Fruit fly (Drosophila melanogaster) whole organism, embryonic: ENCODE measurements around the gene CG4955.

Source experiments
- Abd-B ChIP-seq: fragments of 200-800 bp; sonication (Bioruptor generic); optimal IDR thresholded peaks from 2 replicates; lab custom pipeline; 2018; ENCODE audit warnings: missing biosample characterization, mild to moderate bottlenecking, missing genetic modification characterization, moderate library complexity
- CG12155 ChIP-seq: fragments of 200-800 bp; sonication (Bioruptor generic); optimal IDR thresholded peaks from 3 replicates; lab custom pipeline; 2016; ENCODE audit warnings: missing biosample characterization, missing genetic modification characterization
- CG13123 ChIP-seq: fragments of 200-800 bp; sonication (Bioruptor generic); optimal IDR thresholded peaks from 2 replicates; lab custom pipeline; 2016; ENCODE audit warnings: missing biosample characterization, missing genetic modification characterization
- CG14860 ChIP-seq: fragments of 200-800 bp; sonication (Bioruptor generic); IDR thresholded peaks from 3 replicates; pipeline ENCODE4 v1.3.6; 2022; ENCODE audit warnings: missing biosample characterization, missing genetic modification characterization; ENCODE audit not compliant: partially characterized antibody
- CG16779 ChIP-seq: fragments of 200-800 bp; sonication (Bioruptor generic); IDR thresholded peaks from 2 replicates; pipeline ENCODE4 v1.3.6; 2022; ENCODE audit warnings: missing biosample characterization, missing genetic modification characterization
- CG16863 ChIP-seq: fragments of 200-800 bp; sonication (Bioruptor generic); optimal IDR thresholded peaks from 3 replicates; lab custom pipeline; 2016; ENCODE audit warnings: missing biosample characterization, missing genetic modification characterization
- CG17359 ChIP-seq: fragments of 200-800 bp; sonication (Bioruptor generic); optimal IDR thresholded peaks from 3 replicates; lab custom pipeline; 2018; ENCODE audit warnings: missing biosample characterization, mild to moderate bottlenecking, missing genetic modification characterization, moderate library complexity
- CG30431 ChIP-seq: fragments of 200-800 bp; sonication (Bioruptor generic); optimal IDR thresholded peaks from 2 replicates; lab custom pipeline; 2017; ENCODE audit warnings: missing biosample characterization, missing genetic modification characterization
- CG31224 ChIP-seq: fragments of 200-800 bp; sonication (Bioruptor generic); IDR thresholded peaks from 2 replicates; pipeline ENCODE4 v1.3.6; 2022; ENCODE audit warnings: missing biosample characterization, missing genetic modification characterization
- CG31365 ChIP-seq: fragments of 200-800 bp; sonication (Bioruptor generic); optimal IDR thresholded peaks from 2 replicates; lab custom pipeline; 2018; ENCODE audit warnings: missing biosample characterization, mild to moderate bottlenecking, missing genetic modification characterization
- CG3163 ChIP-seq: fragments of 200-800 bp; sonication (Bioruptor generic); optimal IDR thresholded peaks from 3 replicates; lab custom pipeline; 2016; ENCODE audit warnings: missing biosample characterization, missing genetic modification characterization
- CG6689 ChIP-seq: fragments of 200-800 bp; sonication (Bioruptor generic); IDR thresholded peaks from 2 replicates; pipeline ENCODE4 v1.3.6; 2022; ENCODE audit warnings: missing biosample characterization, missing genetic modification characterization
- CG6813 ChIP-seq: fragments of 200-800 bp; sonication (Bioruptor generic); optimal IDR thresholded peaks from 2 replicates; lab custom pipeline; 2017; ENCODE audit warnings: missing biosample characterization, missing genetic modification characterization, mild to moderate bottlenecking, moderate library complexity, missing genetic modification reagents
- CG7357 ChIP-seq: fragments of 200-800 bp; sonication (Bioruptor generic); IDR thresholded peaks from 3 replicates; pipeline ENCODE4 v1.3.6; 2022; ENCODE audit warnings: missing biosample characterization, missing genetic modification characterization
- CG7556 ChIP-seq: fragments of 200-800 bp; sonication (Bioruptor generic); optimal IDR thresholded peaks from 2 replicates; lab custom pipeline; 2017; ENCODE audit warnings: missing biosample characterization, mild to moderate bottlenecking, missing genetic modification characterization
- CG7745 ChIP-seq: fragments of 200-800 bp; sonication (Bioruptor generic); optimal IDR thresholded peaks from 2 replicates; lab custom pipeline; 2018; ENCODE audit warnings: missing biosample characterization, mild to moderate bottlenecking, missing genetic modification characterization, moderate library complexity
- CG7786 ChIP-seq: fragments of 200-800 bp; sonication (Bioruptor generic); optimal IDR thresholded peaks from 2 replicates; lab custom pipeline; 2016; ENCODE audit warnings: missing biosample characterization, missing genetic modification characterization
- CG8924 ChIP-seq: fragments of 200-800 bp; optimal IDR thresholded peaks from 3 replicates; lab custom pipeline; 2019; ENCODE audit warnings: missing biosample characterization, mild to moderate bottlenecking, missing genetic modification characterization, moderate library complexity
- CG8944 ChIP-seq: fragments of 200-800 bp; sonication (Bioruptor generic); optimal IDR thresholded peaks from 3 replicates; lab custom pipeline; 2016; ENCODE audit warnings: missing biosample characterization, missing genetic modification characterization
- CkIIα-i1 ChIP-seq: fragments of 200-800 bp; sonication (Bioruptor generic); IDR thresholded peaks from 2 replicates; pipeline ENCODE4 v1.3.6; 2022; ENCODE audit warnings: missing biosample characterization, missing genetic modification characterization
- CrebB ChIP-seq: fragments of 200-800 bp; sonication (Bioruptor generic); optimal IDR thresholded peaks from 3 replicates; lab custom pipeline; 2018; ENCODE audit warnings: missing biosample characterization, mild to moderate bottlenecking, missing genetic modification characterization
- D19B ChIP-seq: fragments of 200-800 bp; sonication (Bioruptor generic); optimal IDR thresholded peaks from 2 replicates; lab custom pipeline; 2017; ENCODE audit warnings: missing biosample characterization, mild to moderate bottlenecking, missing genetic modification characterization
- Dref ChIP-seq: fragments of 200-800 bp; sonication (Bioruptor generic); IDR thresholded peaks from 2 replicates; pipeline ENCODE4 v1.3.6; 2022; ENCODE audit warnings: missing biosample characterization, missing genetic modification characterization
- Hey ChIP-seq: fragments of 200-800 bp; sonication (Bioruptor generic); optimal IDR thresholded peaks from 3 replicates; lab custom pipeline; 2018; ENCODE audit warnings: missing biosample characterization, mild to moderate bottlenecking, missing genetic modification characterization
- HmgZ ChIP-seq: fragments of 200-800 bp; sonication (Bioruptor generic); optimal IDR thresholded peaks from 2 replicates; lab custom pipeline; 2018; ENCODE audit warnings: missing biosample characterization, mild to moderate bottlenecking, missing genetic modification characterization
- Hmr ChIP-seq: fragments of 200-800 bp; sonication (Bioruptor generic); optimal IDR thresholded peaks from 3 replicates; lab custom pipeline; 2017; ENCODE audit warnings: mild to moderate bottlenecking, missing biosample characterization, missing genetic modification reagents, missing genetic modification characterization
- Hr3 ChIP-seq: fragments of 200-800 bp; sonication (Bioruptor generic); optimal IDR thresholded peaks from 3 replicates; lab custom pipeline; 2016; ENCODE audit warnings: missing biosample characterization, missing genetic modification characterization
- Hr39 ChIP-seq: fragments of >200 bp; optimal IDR thresholded peaks from 2 replicates; lab custom pipeline; 2017
- MBD-R2 ChIP-seq: fragments of 200-800 bp; sonication (Bioruptor generic); IDR thresholded peaks from 2 replicates; pipeline ENCODE4 v1.3.6; 2022; ENCODE audit warnings: missing biosample characterization, missing genetic modification characterization
- Max ChIP-seq: fragments of 200-800 bp; sonication (Bioruptor generic); optimal IDR thresholded peaks from 2 replicates; lab custom pipeline; 2016; ENCODE audit warnings: missing biosample characterization, mild to moderate bottlenecking, missing genetic modification characterization
- bowl ChIP-seq: fragments of 200-800 bp; sonication (Bioruptor generic); IDR thresholded peaks from 2 replicates; pipeline ENCODE4 v1.3.6; 2022; ENCODE audit warnings: missing biosample characterization, missing genetic modification characterization
- cwo ChIP-seq: fragments of 200-800 bp; sonication (Bioruptor generic); optimal IDR thresholded peaks from 3 replicates; lab custom pipeline; 2017; ENCODE audit warnings: missing biosample characterization, missing genetic modification characterization, mild to moderate bottlenecking, moderate library complexity, missing genetic modification reagents
- danr ChIP-seq: fragments of 200-800 bp; sonication (Bioruptor generic); IDR thresholded peaks from 2 replicates; pipeline ENCODE4 v1.3.6; 2022; ENCODE audit warnings: missing biosample characterization, missing genetic modification characterization
- dpn ChIP-seq, 2 experiments: fragments of 200-800 bp; sonication (Bioruptor generic); optimal IDR thresholded peaks; 3 replicates each; lab custom pipeline; 2016; ENCODE audit warnings: missing biosample characterization in 2 of 2, missing genetic modification characterization in 2 of 2
- eve ChIP-seq, 2 experiments: fragments of >200 bp; optimal IDR thresholded peaks; 2 replicates each; lab custom pipeline; 2017; ENCODE audit warnings: missing biosample characterization in 2 of 2, missing genetic modification characterization in 2 of 2
- gcm ChIP-seq: fragments of 200-800 bp; sonication (Bioruptor generic); optimal IDR thresholded peaks from 2 replicates; lab custom pipeline; 2019; ENCODE audit warnings: missing biosample characterization, mild to moderate bottlenecking, missing genetic modification characterization, moderate library complexity
- hkb ChIP-seq, 2 experiments: fragments of 200-800 bp in 1 of 2; fragments of >200 bp in 1 of 2; sonication (Bioruptor generic) in 1 of 2; IDR thresholded peaks in 1 of 2; optimal IDR thresholded peaks in 1 of 2; 2 replicates each; pipeline versions ENCODE4 v1.3.6 to Lab custom; 2017 to 2022; ENCODE audit warnings: missing biosample characterization in 1 of 2, missing genetic modification characterization in 1 of 2
- lilli ChIP-seq: fragments of 200-800 bp; sonication (Bioruptor generic); optimal IDR thresholded peaks from 3 replicates; lab custom pipeline; 2016; ENCODE audit warnings: missing biosample characterization, missing genetic modification characterization
- lmd ChIP-seq: fragments of 200-800 bp; sonication (Bioruptor generic); IDR thresholded peaks from 2 replicates; pipeline ENCODE4 v1.3.6; 2022; ENCODE audit warnings: missing biosample characterization, missing genetic modification characterization
- lola ChIP-seq, 3 experiments: fragments of >200 bp in 2 of 3; fragments of 200-800 bp in 1 of 3; sonication (Bioruptor generic) in 1 of 3; optimal IDR thresholded peaks; 2 replicates each; lab custom pipeline; 2017 to 2019; ENCODE audit warnings: missing biosample characterization in 3 of 3, missing genetic modification characterization in 3 of 3, mild to moderate bottlenecking in 1 of 3, moderate library complexity in 1 of 3
- peb ChIP-seq: fragments of 200-800 bp; sonication (Bioruptor generic); IDR thresholded peaks from 2 replicates; pipeline ENCODE4 v1.3.6; 2022; ENCODE audit warnings: missing biosample characterization, missing genetic modification characterization
- pho ChIP-seq: fragments of 200-800 bp; sonication (Bioruptor generic); optimal IDR thresholded peaks from 2 replicates; lab custom pipeline; 2016; ENCODE audit warnings: missing biosample characterization, missing genetic modification characterization
- pros ChIP-seq: fragments of 200-800 bp; sonication (Bioruptor generic); optimal IDR thresholded peaks from 3 replicates; lab custom pipeline; 2019; ENCODE audit warnings: missing biosample characterization, mild to moderate bottlenecking, missing genetic modification characterization, moderate library complexity
- repo ChIP-seq: fragments of 200-800 bp; sonication (Bioruptor generic); optimal IDR thresholded peaks from 2 replicates; lab custom pipeline; 2016; ENCODE audit warnings: missing biosample characterization, missing genetic modification characterization
- salm ChIP-seq: fragments of 200-800 bp; sonication (Bioruptor generic); optimal IDR thresholded peaks from 2 replicates; lab custom pipeline; 2018; ENCODE audit warnings: missing biosample characterization, mild to moderate bottlenecking, missing genetic modification characterization
- slou ChIP-seq: fragments of 200-800 bp; sonication (Bioruptor generic); optimal IDR thresholded peaks from 3 replicates; lab custom pipeline; 2016; ENCODE audit warnings: missing biosample characterization, missing genetic modification characterization
- tap ChIP-seq: fragments of 200-800 bp; optimal IDR thresholded peaks from 3 replicates; lab custom pipeline; 2019; ENCODE audit warnings: missing biosample characterization, mild to moderate bottlenecking, missing genetic modification characterization, moderate library complexity
- tio ChIP-seq: fragments of 200-800 bp; sonication (Bioruptor generic); optimal IDR thresholded peaks from 2 replicates; lab custom pipeline; 2017; ENCODE audit warnings: missing biosample characterization, missing genetic modification characterization, inconsistent platforms
- unc-4 ChIP-seq: fragments of 200-800 bp; sonication (Bioruptor generic); IDR thresholded peaks from 2 replicates; pipeline ENCODE4 v1.3.6; 2022; ENCODE audit warnings: missing biosample characterization, missing genetic modification characterization; ENCODE audit not compliant: partially characterized antibody

CG4955 gene

DNA sequence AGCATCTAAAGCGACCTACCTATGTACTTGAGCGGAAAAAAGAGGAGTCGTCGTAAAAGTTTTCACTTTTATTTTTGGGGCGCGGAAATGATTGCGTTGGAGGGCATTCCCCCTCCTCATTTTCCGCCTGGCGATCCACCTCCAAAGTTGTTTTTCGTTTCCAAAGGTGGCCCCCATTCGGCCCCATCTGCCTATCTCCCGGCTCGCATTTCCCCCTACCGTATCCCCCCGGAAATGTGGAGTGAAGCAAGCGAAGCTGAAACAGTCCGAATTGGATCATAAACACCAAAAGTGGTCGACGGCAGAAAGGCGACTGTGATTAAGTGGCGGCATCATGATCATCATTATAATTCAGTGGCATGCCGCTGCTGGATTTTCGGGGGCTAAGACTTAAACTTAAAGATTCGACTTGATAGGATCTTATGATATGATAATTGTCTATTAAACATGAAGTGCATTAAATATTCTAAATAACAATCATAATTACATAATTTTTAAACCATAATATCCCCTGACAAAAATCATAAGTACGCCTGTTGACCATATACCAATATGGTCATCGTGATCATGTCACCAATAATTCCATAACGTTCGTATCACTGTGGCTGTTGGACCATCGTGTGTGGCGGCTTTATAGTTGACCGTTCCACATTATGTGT is 42.4 kb downstream of the CG4955 start (continued):
- TF ChIP-seq gcm (GFP tag; lab: Kevin White, UChicago): peak; percentile 43
- peak; percentile 47; the same call in 1 of the 2 replicates for TF ChIP-seq CG16779 (GFP tag; lab: Robert Waterston, UW)
- TF ChIP-seq CG6813 (GFP tag; lab: Kevin White, UChicago): peak; percentile 66
- TF ChIP-seq lilli (GFP tag; lab: Kevin White, UChicago): peak; percentile 73
- peak; percentile 80 for TF ChIP-seq tap (tag; lab: Kevin White, UChicago)
- TF ChIP-seq CrebB (tag; lab: Kevin White, UChicago): peak; percentile 60
- TF ChIP-seq Abd-B (GFP tag; lab: Kevin White, UChicago): peak; percentile 51
- peak; percentile 36 for TF ChIP-seq CG16863
- TF ChIP-seq CG17359 (tag; lab: Kevin White, UChicago): peak; percentile 86
- TF ChIP-seq CG8944 (GFP tag; lab: Kevin White, UChicago): peak; percentile 13
- TF ChIP-seq eve (GFP tag; optimal IDR thresholded peaks at IDR 0.05; lab: Kevin White, UChicago): peak in 1 of 2 experiments; percentile 87
- TF ChIP-seq CkIIα-i1 (GFP tag; lab: Robert Waterston, UW): no peak
- peak; percentile 3 for TF ChIP-seq CG31365
- no peak for TF ChIP-seq Hr39 (lab: Kevin White, UChicago)
- TF ChIP-seq Hey (tag; lab: Kevin White, UChicago): no peak
- peak; percentile 70; the same call in 1 of the 2 replicates for TF ChIP-seq CG6689 (GFP tag; lab: Robert Waterston, UW)
- TF ChIP-seq CG7745 (tag; lab: Kevin White, UChicago): no peak
- no peak for TF ChIP-seq pros (GFP tag; lab: Kevin White, UChicago)
- TF ChIP-seq CG13123 (GFP tag; lab: Kevin White, UChicago): no peak
- TF ChIP-seq CG7786 (GFP tag; lab: Kevin White, UChicago): peak; percentile 15
- TF ChIP-seq CG7556 (GFP tag; lab: Kevin White, UChicago): peak; percentile 70
- TF ChIP-seq CG3163: no peak
- TF ChIP-seq CG8924 (tag; lab: Kevin White, UChicago): peak; percentile 79
- peak; percentile 30 for TF ChIP-seq slou (GFP tag; lab: Kevin White, UChicago)
- no peak for TF ChIP-seq Dref (GFP tag; lab: Robert Waterston, UW)
- TF ChIP-seq HmgZ (tag; lab: Kevin White, UChicago): peak; percentile 24
- peak; percentile 42; the same call in 1 of the 2 replicates for TF ChIP-seq CG31224 (GFP tag; lab: Robert Waterston, UW)
- TF ChIP-seq peb (GFP tag; lab: Robert Waterston, UW): peak; percentile 62
- TF ChIP-seq bowl (GFP tag; lab: Robert Waterston, UW): peak; percentile 53; the same call in 1 of the 2 replicates
- TF ChIP-seq danr (GFP tag; lab: Robert Waterston, UW): 0 out of 2 replicates have a peak, but pooled peaks have one; percentile 21
- peak; percentile 54 to 81 for TF ChIP-seq dpn (GFP tag; optimal IDR thresholded peaks at IDR 0.05; lab: Kevin White, UChicago)
- TF ChIP-seq MBD-R2 (GFP tag; lab: Robert Waterston, UW): peak; percentile 41; the same call in 1 of the 2 replicates
- TF ChIP-seq tio: peak; percentile 15
- peak; percentile 78 for TF ChIP-seq Hmr (GFP tag; lab: Kevin White, UChicago)
- TF ChIP-seq unc-4: no peak
- no peak for TF ChIP-seq CG14860 (GFP tag; lab: Robert Waterston, UW)
- TF ChIP-seq lola (GFP tag; optimal IDR thresholded peaks at IDR 0.05; lab: Kevin White, UChicago): peak in 1 of 3 experiments; percentile 49
- peak; percentile 64 for TF ChIP-seq CG12155 (GFP tag; lab: Kevin White, UChicago)
- peak; percentile 54; the same call in 1 of the 3 replicates for TF ChIP-seq CG7357
- peak; percentile 75 for TF ChIP-seq lmd
- TF ChIP-seq pho: peak; percentile 66
- peak; percentile 39 for TF ChIP-seq CG30431 (GFP tag; lab: Kevin White, UChicago)
- TF ChIP-seq salm (tag; lab: Kevin White, UChicago): peak; percentile 45
- peak; percentile 41 for TF ChIP-seq D19B
- TF ChIP-seq hkb (optimal IDR thresholded peaks at IDR 0.05; lab: Kevin White, UChicago): no peak
- peak; percentile 79 for TF ChIP-seq hkb (GFP tag; IDR thresholded peaks at IDR 0.05; lab: Robert Waterston, UW)
- TF ChIP-seq repo (GFP tag; lab: Kevin White, UChicago): no peak
- peak; percentile 71 for TF ChIP-seq cwo (GFP tag; lab: Kevin White, UChicago)
- peak; percentile 76 for TF ChIP-seq Hr3 (GFP tag; lab: Kevin White, UChicago)
- TF ChIP-seq Max: peak; percentile 25
